Worm (Caenorhabditis elegans): ENCODE measurements around the gene C25D7.5.

The C25D7.5 gene

ce11 chrV:15082291-15082690 lies 29.8 kb downstream of the C25D7.5 start, which contains the start of the genes C01G10.10 and C01G10.9 (continued):
- TF ChIP-seq nhr-41 (GFP tag; IDR thresholded peaks at IDR 0.05) (no peak), Y75B8A.6 (GFP tag; IDR thresholded peaks at IDR 0.05) (no peak), pqm-1 (tag; optimal IDR thresholded peaks at IDR 0.05) (no peak), F44E2.7 (GFP tag; IDR thresholded peaks at IDR 0.05) (no peak), nhr-111 (GFP tag; optimal IDR thresholded peaks at IDR 0.05) (no peak), cey-2 (tag; optimal IDR thresholded peaks at IDR 0.05; ENCODE audit: borderline replicate concordance, insufficient read depth) (no peak), gei-8 (GFP tag; optimal IDR thresholded peaks at IDR 0.05) (no peak), ZK546.5 (tag; optimal IDR thresholded peaks at IDR 0.05) (no peak), snpc-1.2 (GFP tag; IDR thresholded peaks at IDR 0.05) (no peak), mxl-3 (GFP tag; optimal IDR thresholded peaks at IDR 0.05) (no peak), T20F7.1 (GFP tag; optimal IDR thresholded peaks at IDR 0.05) (peak; percentile 33), R02D3.7 (tag; optimal IDR thresholded peaks at IDR 0.05) (no peak), saeg-2 (GFP tag; IDR thresholded peaks at IDR 0.05) (no peak), rbr-2 (tag; optimal IDR thresholded peaks at IDR 0.05) (peak; percentile 36), ceh-32 (tag; optimal IDR thresholded peaks at IDR 0.05; ENCODE audit: poor library complexity) (no peak), ztf-11 (tag; optimal IDR thresholded peaks at IDR 0.05) (no peak), tag-97 (GFP tag; IDR thresholded peaks at IDR 0.05) (no peak), dpl-1 (GFP tag; optimal IDR thresholded peaks at IDR 0.05) (peak; percentile 63), nhr-25 (tag; optimal IDR thresholded peaks at IDR 0.05; ENCODE audit: borderline replicate concordance, insufficient read depth) (no peak), ceh-28 (tag; optimal IDR thresholded peaks at IDR 0.05) (no peak), lin-39 (tag; optimal IDR thresholded peaks at IDR 0.05) (no peak), jun-1 (tag; optimal IDR thresholded peaks at IDR 0.05) (no peak), mep-1 (tag; optimal IDR thresholded peaks at IDR 0.05) (peak; percentile 48), ceh-44 (GFP tag; IDR thresholded peaks at IDR 0.05) (no peak), snpc-4 (tag; optimal IDR thresholded peaks at IDR 0.05) (no peak), lsy-2 (tag; optimal IDR thresholded peaks at IDR 0.05) (peak in 1 of 2 experiments; percentile 80), ctbp-1 (GFP tag; IDR thresholded peaks at IDR 0.05) (no peak), daf-12 (tag; optimal IDR thresholded peaks at IDR 0.05) (no peak), T26A8.4 (GFP tag; IDR thresholded peaks at IDR 0.05) (no peak), aha-1 (tag) (peak; percentile 31), fkh-10 (GFP tag; optimal IDR thresholded peaks at IDR 0.05) (no peak), daf-19 (GFP tag; conservative IDR thresholded peaks at IDR 0.05) (no peak), nhr-42 (GFP tag; IDR thresholded peaks at IDR 0.05) (no peak), hlh-11 (tag; optimal IDR thresholded peaks at IDR 0.05) (no peak), php-3 (GFP tag; IDR thresholded peaks at IDR 0.05) (no peak), lin-13 (GFP tag; optimal IDR thresholded peaks at IDR 0.05) (peak; percentile 49), set-16 (GFP tag; IDR thresholded peaks at IDR 0.05) (no peak), mxl-2 (GFP tag; conservative IDR thresholded peaks at IDR 0.05) (no peak), hmg-1.1 (GFP tag; IDR thresholded peaks at IDR 0.05) (no peak), egl-27 (tag; optimal IDR thresholded peaks at IDR 0.05) (no peak), ceh-62 (tag; optimal IDR thresholded peaks at IDR 0.05) (no peak), hif-1 (tag; optimal IDR thresholded peaks at IDR 0.05) (peak in 1 of 2 experiments; percentile 80), spr-3 (GFP tag; optimal IDR thresholded peaks at IDR 0.05) (no peak), zip-2 (tag; optimal IDR thresholded peaks at IDR 0.05) (no peak), lir-3 (tag; optimal IDR thresholded peaks at IDR 0.05) (no peak), dmd-9 (GFP tag; IDR thresholded peaks at IDR 0.05) (peak; percentile 58; the same call in 1 of the 2 replicates), daf-8 (GFP tag; IDR thresholded peaks at IDR 0.05) (no peak), ama-1 (optimal IDR thresholded peaks at IDR 0.05) (no peak), nhr-237 (tag; optimal IDR thresholded peaks at IDR 0.05) (no peak), F10B5.3 (tag; optimal IDR thresholded peaks at IDR 0.05) (no peak), madf-5 (GFP tag; IDR thresholded peaks at IDR 0.05) (no peak), F26F4.8 (GFP tag; conservative IDR thresholded peaks at IDR 0.05) (no peak), Y105C5A.15 (GFP tag; IDR thresholded peaks at IDR 0.05) (no peak)
